Worm (Caenorhabditis elegans) whole organism, L4/young adult: ENCODE data around the gene sri-33.
"Not testable (repeated sequence)": the region's sequence is repeated elsewhere in the genome, so short reads cannot be mapped to it uniquely, and the experiment has no call there.

ENCODE experiments used
- W03F9.2 ChIP-seq: fragments of 150-350 bp; optimal IDR thresholded peaks from 2 replicates; lab custom pipeline; 2014; ENCODE audit warnings: missing biosample characterization, missing genetic modification characterization
- dao-5 ChIP-seq: sonication (generic microtip); optimal IDR thresholded peaks from 2 replicates; lab custom pipeline; 2016; ENCODE audit warnings: missing genotype, missing genetic modification characterization, moderate library complexity, missing compliant biosample characterization
- him-1 ChIP-seq: sonication (generic microtip); optimal IDR thresholded peaks from 2 replicates; lab custom pipeline; 2016; ENCODE audit warnings: missing genotype, missing genetic modification reagents, missing genetic modification characterization, missing compliant biosample characterization

DNA sequence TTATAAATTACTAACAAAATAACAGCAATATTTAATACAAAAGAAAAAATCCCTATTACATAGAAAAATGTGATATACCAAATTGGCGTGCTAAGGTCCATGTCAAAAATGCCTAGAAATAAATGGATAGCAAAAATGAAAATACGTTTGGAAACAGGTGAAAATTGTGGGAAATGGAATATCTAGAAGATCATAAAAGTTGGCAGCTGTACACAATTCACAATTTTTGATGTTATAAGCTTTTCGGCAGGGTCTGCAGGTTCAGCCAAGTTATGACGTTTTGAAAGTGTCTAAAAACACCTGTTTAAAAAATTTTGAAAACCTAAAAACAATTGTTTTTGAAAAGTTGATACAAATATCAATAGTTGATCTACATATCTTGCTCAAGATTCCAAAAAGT, 13.8 kb downstream of the sri-33 start, which contains the start of gene sri-42:
- not testable (repeated sequence) for TF ChIP-seq dao-5, him-1, W03F9.2 (tag; lab: Kevin White, UChicago)
